Fruit fly (Drosophila melanogaster) Kc167 (cell line): ENCODE data around the gene CG34268.

Experiments
- Sin3A ChIP-seq: fragments of >200 bp; optimal IDR thresholded peaks from 2 replicates; lab custom pipeline; 2018; ENCODE audit warnings: missing external identifiers
- h ChIP-seq: fragments of >200 bp; optimal IDR thresholded peaks from 3 replicates; lab custom pipeline; 2018; ENCODE audit warnings: missing external identifiers
- insv ChIP-seq: fragments of >200 bp; optimal IDR thresholded peaks from 3 replicates; lab custom pipeline; 2018; ENCODE audit warnings: missing external identifiers
- psq ChIP-seq: fragments of >200 bp; optimal IDR thresholded peaks from 2 replicates; lab custom pipeline; 2017; ENCODE audit warnings: missing external identifiers
- ttk ChIP-seq: sonication (Bioruptor generic); optimal IDR thresholded peaks from 2 replicates; lab custom pipeline; 2017; ENCODE audit warnings: missing external identifiers

DNA sequence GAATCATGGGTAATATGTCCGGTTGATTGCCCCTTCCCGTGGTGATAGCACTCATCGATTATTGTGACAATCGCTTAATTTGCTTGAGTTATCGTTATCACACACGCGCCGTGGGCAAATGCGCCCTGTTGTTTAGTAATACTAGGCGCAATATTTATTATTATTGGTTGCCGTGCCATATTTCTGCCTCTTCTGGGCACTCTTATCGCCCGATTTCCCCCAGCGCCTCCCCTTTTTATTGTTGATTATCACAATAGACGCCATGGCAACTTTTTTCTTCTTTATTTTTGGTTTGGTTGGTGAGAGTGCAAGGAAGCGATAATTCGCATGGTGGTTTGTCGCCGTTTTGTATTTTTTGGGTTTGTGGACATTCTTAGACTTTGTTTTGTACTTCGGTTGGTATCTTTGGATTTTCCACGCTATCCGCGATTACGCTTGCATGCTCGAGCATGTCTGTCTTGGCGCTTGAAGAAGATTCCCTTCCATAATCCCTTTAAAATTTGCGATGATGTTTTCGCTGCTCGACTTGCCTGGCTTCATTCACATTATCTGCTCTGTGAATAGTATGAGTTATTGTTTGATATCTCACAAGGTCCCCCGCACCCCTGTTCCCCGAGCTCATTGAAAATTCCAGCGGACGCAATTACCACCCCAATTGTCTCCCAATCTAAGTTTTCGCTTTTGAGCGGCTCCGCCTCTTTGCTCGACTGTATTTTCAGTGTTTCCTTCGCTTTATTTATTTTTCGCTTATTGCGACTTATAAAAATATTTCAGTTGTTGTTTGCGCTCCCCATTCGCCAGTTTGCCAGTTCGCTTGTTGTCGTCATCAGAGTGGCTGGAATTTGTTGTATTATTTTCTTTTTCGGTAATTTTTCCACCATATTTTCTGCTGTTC lies 47.8 kb downstream of the CG34268 start:
- TF ChIP-seq h (no peak), insv (lab: Kevin White, UChicago) (no peak), psq (lab: Kevin White, UChicago) (no peak), ttk (no peak), Sin3A (no peak)
